Fruit fly (Drosophila melanogaster) whole organism, prepupa: ENCODE data around the gene CG10336.
A peak's percentile ranks its signal among the peaks of the same experiment; 100 is the strongest.

Experiments
- Blimp-1 ChIP-seq: fragments of 200-800 bp; sonication (Bioruptor generic); optimal IDR thresholded peaks from 3 replicates; lab custom pipeline; 2017; ENCODE audit warnings: missing biosample characterization, missing genetic modification characterization, mild to moderate bottlenecking, moderate library complexity, missing genetic modification reagents
- CG10631 ChIP-seq: fragments of 200-800 bp; sonication (Bioruptor generic); optimal IDR thresholded peaks from 2 replicates; lab custom pipeline; 2016; ENCODE audit warnings: missing biosample characterization, missing genetic modification characterization
- CG11294 ChIP-seq: fragments of 200-800 bp; sonication (Bioruptor generic); IDR thresholded peaks from 2 replicates; pipeline ENCODE4 v1.3.6; 2022; ENCODE audit warnings: missing biosample characterization, missing genetic modification characterization
- CG11762 ChIP-seq: fragments of 200-800 bp; sonication (Bioruptor generic); optimal IDR thresholded peaks from 3 replicates; lab custom pipeline; 2016; ENCODE audit warnings: missing biosample characterization, missing genetic modification characterization; ENCODE audit not compliant: insufficient read depth
- CG11902 ChIP-seq: fragments of 200-800 bp; sonication (Bioruptor generic); optimal IDR thresholded peaks from 3 replicates; lab custom pipeline; 2016; ENCODE audit warnings: missing biosample characterization, missing genetic modification characterization
- CG15336 ChIP-seq: fragments of 200-800 bp; sonication (Bioruptor generic); IDR thresholded peaks from 2 replicates; pipeline ENCODE4 v1.3.6; 2022; ENCODE audit warnings: missing biosample characterization, missing genetic modification characterization
- CG16779 ChIP-seq: fragments of 200-800 bp; sonication (Bioruptor generic); optimal IDR thresholded peaks from 3 replicates; lab custom pipeline; 2017; ENCODE audit warnings: missing biosample characterization, mild to moderate bottlenecking, missing genetic modification characterization
- CG3032 ChIP-seq: fragments of 200-800 bp; optimal IDR thresholded peaks from 2 replicates; lab custom pipeline; 2019; ENCODE audit warnings: missing biosample characterization, mild to moderate bottlenecking, missing genetic modification characterization, moderate library complexity
- CG32006 ChIP-seq: fragments of 200-800 bp; sonication (Bioruptor generic); optimal IDR thresholded peaks from 3 replicates; lab custom pipeline; 2017; ENCODE audit warnings: missing biosample characterization, mild to moderate bottlenecking, missing genetic modification characterization
- CG34406 ChIP-seq: fragments of 200-800 bp; sonication (Bioruptor generic); optimal IDR thresholded peaks from 3 replicates; lab custom pipeline; 2016; ENCODE audit warnings: missing biosample characterization, missing genetic modification characterization
- CG4318 ChIP-seq: fragments of 200-800 bp; sonication (Bioruptor generic); optimal IDR thresholded peaks from 3 replicates; lab custom pipeline; 2017; ENCODE audit warnings: missing biosample characterization, mild to moderate bottlenecking, missing genetic modification characterization
- CG6163 ChIP-seq: fragments of 200-800 bp; sonication (Bioruptor generic); IDR thresholded peaks from 3 replicates; pipeline ENCODE4 v1.3.6; 2022; ENCODE audit warnings: missing biosample characterization, missing genetic modification characterization
- CG6276 ChIP-seq: fragments of 200-800 bp; sonication (Bioruptor generic); optimal IDR thresholded peaks from 2 replicates; lab custom pipeline; 2017; ENCODE audit warnings: missing biosample characterization, mild to moderate bottlenecking, missing genetic modification characterization
- CG6792 ChIP-seq: fragments of 200-800 bp; sonication (Bioruptor generic); optimal IDR thresholded peaks from 3 replicates; lab custom pipeline; 2016; ENCODE audit warnings: missing biosample characterization, missing genetic modification characterization
- CG6854 ChIP-seq: fragments of 200-800 bp; sonication (Bioruptor generic); optimal IDR thresholded peaks from 2 replicates; lab custom pipeline; 2017; ENCODE audit warnings: missing biosample characterization, mild to moderate bottlenecking, missing genetic modification characterization
- CG7368 ChIP-seq: fragments of 200-800 bp; sonication (Bioruptor generic); optimal IDR thresholded peaks from 3 replicates; lab custom pipeline; 2016; ENCODE audit warnings: missing biosample characterization, missing genetic modification characterization
- CG8119 ChIP-seq: fragments of 200-800 bp; sonication (Bioruptor generic); IDR thresholded peaks from 3 replicates; pipeline ENCODE4 v1.3.6; 2022; ENCODE audit warnings: missing biosample characterization, missing genetic modification characterization
- CG8319 ChIP-seq: fragments of 200-800 bp; sonication (Bioruptor generic); optimal IDR thresholded peaks from 3 replicates; lab custom pipeline; 2016; ENCODE audit warnings: missing biosample characterization, missing genetic modification characterization
- CG8632 ChIP-seq: fragments of 200-800 bp; sonication (Bioruptor generic); optimal IDR thresholded peaks from 3 replicates; lab custom pipeline; 2016; ENCODE audit warnings: missing biosample characterization, missing genetic modification characterization
- CG9139 ChIP-seq: fragments of 200-800 bp; sonication (Bioruptor generic); optimal IDR thresholded peaks from 3 replicates; lab custom pipeline; 2017; ENCODE audit warnings: missing biosample characterization, mild to moderate bottlenecking, missing genetic modification characterization
- Eip75B ChIP-seq: fragments of 200-800 bp; sonication (Bioruptor generic); optimal IDR thresholded peaks from 3 replicates; lab custom pipeline; 2016; ENCODE audit warnings: missing biosample characterization, missing genetic modification characterization
- Eip93F ChIP-seq: fragments of 200-800 bp; sonication (Bioruptor generic); optimal IDR thresholded peaks from 2 replicates; lab custom pipeline; 2016; ENCODE audit warnings: missing biosample characterization, mild to moderate bottlenecking, missing genetic modification characterization
- Ets96B ChIP-seq: fragments of 200-800 bp; optimal IDR thresholded peaks from 2 replicates; lab custom pipeline; 2019; ENCODE audit warnings: missing biosample characterization, mild to moderate bottlenecking, missing genetic modification characterization, moderate library complexity
- Hr39 ChIP-seq: fragments of 200-800 bp; sonication (Bioruptor generic); optimal IDR thresholded peaks from 2 replicates; lab custom pipeline; 2016; ENCODE audit warnings: missing biosample characterization, missing genetic modification characterization
- Hr4 ChIP-seq: fragments of 200-800 bp; sonication (Bioruptor generic); optimal IDR thresholded peaks from 3 replicates; lab custom pipeline; 2016; ENCODE audit warnings: missing biosample characterization, missing genetic modification characterization
- Lpt ChIP-seq: fragments of 200-800 bp; sonication (Bioruptor generic); optimal IDR thresholded peaks from 3 replicates; lab custom pipeline; 2016; ENCODE audit warnings: missing biosample characterization, missing genetic modification characterization
- OdsH ChIP-seq: fragments of 200-800 bp; sonication (Bioruptor generic); optimal IDR thresholded peaks from 3 replicates; lab custom pipeline; 2016; ENCODE audit warnings: missing biosample characterization, missing genetic modification characterization
- Sox102F ChIP-seq: fragments of 200-800 bp; sonication (Bioruptor generic); optimal IDR thresholded peaks from 2 replicates; lab custom pipeline; 2016; ENCODE audit warnings: missing biosample characterization, mild to moderate bottlenecking, missing genetic modification characterization
- Sox14 ChIP-seq: fragments of 200-800 bp; sonication (Bioruptor generic); optimal IDR thresholded peaks from 3 replicates; lab custom pipeline; 2016; ENCODE audit warnings: missing biosample characterization, missing genetic modification characterization
- Sox15 ChIP-seq: fragments of 200-800 bp; sonication (Bioruptor generic); optimal IDR thresholded peaks from 3 replicates; lab custom pipeline; 2016; ENCODE audit warnings: missing biosample characterization, missing genetic modification characterization
- acj6 ChIP-seq: fragments of 200-800 bp; sonication (Bioruptor generic); optimal IDR thresholded peaks from 3 replicates; lab custom pipeline; 2016; ENCODE audit warnings: missing biosample characterization, missing genetic modification characterization
- cyc ChIP-seq: fragments of 200-800 bp; sonication (Bioruptor generic); optimal IDR thresholded peaks from 3 replicates; lab custom pipeline; 2016; ENCODE audit warnings: missing biosample characterization, missing genetic modification characterization
- dac ChIP-seq: fragments of 200-800 bp; sonication (Bioruptor generic); optimal IDR thresholded peaks from 2 replicates; lab custom pipeline; 2017; ENCODE audit warnings: missing biosample characterization, mild to moderate bottlenecking, missing genetic modification characterization
- dsx ChIP-seq: fragments of 200-800 bp; optimal IDR thresholded peaks from 3 replicates; lab custom pipeline; 2019; ENCODE audit warnings: missing biosample characterization, mild to moderate bottlenecking, missing genetic modification characterization, moderate library complexity; ENCODE audit not compliant: poor library complexity, severe bottlenecking
- eg ChIP-seq: fragments of 200-800 bp; sonication (Bioruptor generic); IDR thresholded peaks from 3 replicates; pipeline ENCODE4 v1.3.6; 2022; ENCODE audit warnings: missing biosample characterization, missing genetic modification characterization
- esn ChIP-seq: fragments of 200-800 bp; sonication (Bioruptor generic); optimal IDR thresholded peaks from 2 replicates; lab custom pipeline; 2016; ENCODE audit warnings: missing biosample characterization, mild to moderate bottlenecking, missing genetic modification characterization, moderate library complexity
- fd59A ChIP-seq: fragments of 200-800 bp; sonication (Bioruptor generic); optimal IDR thresholded peaks from 2 replicates; lab custom pipeline; 2017; ENCODE audit warnings: missing biosample characterization, mild to moderate bottlenecking, missing genetic modification characterization, missing genetic modification reagents
- fkh ChIP-seq: fragments of 200-800 bp; sonication (Bioruptor generic); optimal IDR thresholded peaks from 3 replicates; lab custom pipeline; 2017; ENCODE audit warnings: missing biosample characterization, mild to moderate bottlenecking, missing genetic modification characterization, moderate library complexity
- lz ChIP-seq: fragments of 200-800 bp; sonication (Bioruptor generic); optimal IDR thresholded peaks from 3 replicates; lab custom pipeline; 2016; ENCODE audit warnings: missing biosample characterization, missing genetic modification characterization
- net ChIP-seq: fragments of 200-800 bp; sonication (Bioruptor generic); optimal IDR thresholded peaks from 3 replicates; lab custom pipeline; 2016; ENCODE audit warnings: missing biosample characterization, missing genetic modification characterization
- pdm3 ChIP-seq: fragments of 200-800 bp; sonication (Bioruptor generic); optimal IDR thresholded peaks from 3 replicates; lab custom pipeline; 2016; ENCODE audit warnings: missing biosample characterization, missing genetic modification characterization
- salr ChIP-seq, 2 experiments: fragments of 200-800 bp; sonication (Bioruptor generic); optimal IDR thresholded peaks; 3 replicates each; lab custom pipeline; 2016 to 2018; ENCODE audit warnings: missing biosample characterization in 2 of 2, missing genetic modification characterization in 2 of 2, mild to moderate bottlenecking in 1 of 2
- spab ChIP-seq: fragments of 200-800 bp; sonication (Bioruptor generic); optimal IDR thresholded peaks from 2 replicates; lab custom pipeline; 2017; ENCODE audit warnings: missing biosample characterization, mild to moderate bottlenecking, missing genetic modification characterization, missing genetic modification reagents
- ss ChIP-seq, 2 experiments: fragments of 200-800 bp; sonication (Bioruptor generic); optimal IDR thresholded peaks; 2 replicates in 1 of 2; 3 replicates in 1 of 2; lab custom pipeline; 2017 to 2018; ENCODE audit warnings: mild to moderate bottlenecking in 2 of 2, missing biosample characterization in 2 of 2, missing genetic modification characterization in 2 of 2, moderate library complexity in 1 of 2
- svp ChIP-seq: fragments of 200-800 bp; sonication (Bioruptor generic); peaks from one replicate; lab custom pipeline; 2016; ENCODE audit warnings: missing biosample characterization, missing genetic modification characterization
- topi ChIP-seq: fragments of 200-800 bp; sonication (Bioruptor generic); optimal IDR thresholded peaks from 3 replicates; lab custom pipeline; 2016; ENCODE audit warnings: missing biosample characterization, missing genetic modification characterization
- vri ChIP-seq: fragments of 200-800 bp; sonication (Bioruptor generic); optimal IDR thresholded peaks from 3 replicates; lab custom pipeline; 2016; ENCODE audit warnings: missing biosample characterization, mild to moderate bottlenecking, missing genetic modification characterization

CG10336 gene

DNA sequence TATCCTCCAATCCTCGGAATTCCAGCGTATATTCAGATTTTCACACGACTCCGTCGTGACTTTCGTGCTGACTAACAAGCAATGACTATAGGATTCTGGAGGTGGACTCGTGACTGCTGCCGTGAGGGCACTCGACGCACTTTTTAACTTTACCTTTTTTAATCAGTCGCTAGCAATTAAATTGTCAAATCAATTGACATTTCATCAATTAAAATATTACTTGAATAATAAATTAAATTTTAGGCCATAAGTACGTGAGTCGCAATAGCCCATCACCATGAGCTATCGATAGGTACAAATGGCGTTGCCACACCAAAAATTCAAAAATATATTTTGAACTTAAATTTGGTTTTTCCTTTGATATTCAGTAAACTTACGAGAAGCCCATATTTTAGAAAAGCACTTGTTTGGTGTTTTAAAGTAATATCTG, 16.3 kb downstream of the CG10336 start, which contains the start of gene Jwa (continued):
- TF ChIP-seq svp (peak; percentile 95), CG15336 (GFP tag; lab: Robert Waterston, UW) (peak; percentile 90), CG8632 (GFP tag; lab: Kevin White, UChicago) (peak; percentile 87), CG34406 (GFP tag; lab: Kevin White, UChicago) (peak; percentile 80), topi (GFP tag; lab: Kevin White, UChicago) (peak; percentile 85), net (peak; percentile 66), spab (GFP tag; lab: Kevin White, UChicago) (no peak), Sox14 (peak; percentile 91), Sox15 (GFP tag; lab: Kevin White, UChicago) (peak; percentile 85), CG10631 (GFP tag; lab: Kevin White, UChicago) (peak; percentile 92), fd59A (GFP tag; lab: Kevin White, UChicago) (peak; percentile 50), esn (peak; percentile 97), Hr4 (GFP tag; lab: Kevin White, UChicago) (peak; percentile 85), CG9139 (GFP tag; lab: Kevin White, UChicago) (no peak), CG4318 (peak; percentile 62), CG3032 (tag; lab: Kevin White, UChicago) (peak; percentile 79), CG6792 (peak; percentile 92), CG7368 (GFP tag; lab: Kevin White, UChicago) (peak; percentile 67), acj6 (GFP tag; lab: Kevin White, UChicago) (peak; percentile 95), dac (GFP tag; lab: Kevin White, UChicago) (peak; percentile 84), lz (peak; percentile 96), pdm3 (peak; percentile 95), Lpt (GFP tag; lab: Kevin White, UChicago) (peak; percentile 90), CG8119 (GFP tag; lab: Robert Waterston, UW) (peak; percentile 84), Eip93F (peak; percentile 88)
- TF ChIP-seq, all 60 proteins: peak for 54

- TF ChIP-seq CG8319 (peak; percentile 10), vri (GFP tag; lab: Kevin White, UChicago) (no peak), CG6792 (peak; percentile 38), svp (no peak), CG11902 (GFP tag; lab: Kevin White, UChicago) (peak; percentile 3), CG15336 (GFP tag; lab: Robert Waterston, UW) (0 out of 2 replicates have a peak, but pooled peaks have one; percentile 15), CG6276 (GFP tag; lab: Kevin White, UChicago) (no peak), CG4318 (no peak), CG8119 (GFP tag; lab: Robert Waterston, UW) (no peak), CG32006 (peak; percentile 9), acj6 (GFP tag; lab: Kevin White, UChicago) (peak; percentile 27), OdsH (GFP tag; lab: Kevin White, UChicago) (peak; percentile 60), Eip75B (peak; percentile 44), CG16779 (tag; lab: Kevin White, UChicago) (no peak), dsx (GFP tag; lab: Kevin White, UChicago) (no peak), lz (peak; percentile 61), Eip93F (no peak), CG11294 (no peak), CG8632 (GFP tag; lab: Kevin White, UChicago) (no peak), CG11762 (GFP tag; lab: Kevin White, UChicago) (peak; percentile 14), dac (GFP tag; lab: Kevin White, UChicago) (no peak), Hr39 (GFP tag; lab: Kevin White, UChicago) (peak; percentile 58), ss (GFP tag; optimal IDR thresholded peaks at IDR 0.05; lab: Kevin White, UChicago) (no peak), Lpt (GFP tag; lab: Kevin White, UChicago) (no peak), Blimp-1 (no peak), cyc (GFP tag; lab: Kevin White, UChicago) (peak; percentile 34), fd59A (GFP tag; lab: Kevin White, UChicago) (peak; percentile 9), spab (GFP tag; lab: Kevin White, UChicago) (no peak), net (peak; percentile 55), Sox102F (GFP tag; lab: Kevin White, UChicago) (peak; percentile 19), CG9139 (GFP tag; lab: Kevin White, UChicago) (no peak), salr (GFP tag; optimal IDR thresholded peaks at IDR 0.05; lab: Kevin White, UChicago) (no peak), CG6854 (GFP tag; lab: Kevin White, UChicago) (no peak), eg (GFP tag; lab: Robert Waterston, UW) (0 out of 3 replicates have a peak, but pooled peaks have one; percentile 54), Sox15 (GFP tag; lab: Kevin White, UChicago) (no peak), Ets96B (no peak), CG6163 (GFP tag; lab: Robert Waterston, UW) (peak; percentile 13; the same call in 1 of the 3 replicates), Sox14 (no peak), fkh (GFP tag; lab: Kevin White, UChicago) (peak; percentile 61), CG10631 (GFP tag; lab: Kevin White, UChicago) (peak; percentile 44)
Measured at dm6 chr2L:18707844-18708238, 18.5 kb downstream of the CG10336 start.
